Worm (Caenorhabditis elegans) whole organism, L1 larva: ENCODE data around the gene srh-276.

Experiments
- C04F5.9 ChIP-seq: sonication (generic microtip); optimal IDR thresholded peaks from 2 replicates; lab custom pipeline; 2016; ENCODE audit warnings: missing genetic modification characterization, missing compliant biosample characterization
- aha-1 ChIP-seq: fragments of 150-350 bp; optimal IDR thresholded peaks from 2 replicates; lab custom pipeline; 2014; ENCODE audit warnings: missing biosample characterization, missing genetic modification characterization
- elt-3 ChIP-seq, 6 experiments: fragments of 150-350 bp in 1 of 6; sonication (generic microtip); optimal IDR thresholded peaks; 2 replicates each; lab custom pipeline; 2017 to 2018; ENCODE audit warnings: missing biosample characterization in 6 of 6, missing genetic modification characterization in 6 of 6, inconsistent platforms in 1 of 6
- lin-15B ChIP-seq: fragments of 150-350 bp; sonication (generic microtip); optimal IDR thresholded peaks from 3 replicates; lab custom pipeline; 2014; ENCODE audit warnings: missing biosample characterization, missing genetic modification characterization
- ztf-11 ChIP-seq, 2 experiments: sonication (generic microtip); optimal IDR thresholded peaks; 2 replicates each; lab custom pipeline; 2016 to 2017; ENCODE audit warnings: missing genetic modification characterization in 2 of 2, missing biosample characterization in 1 of 2, missing compliant biosample characterization in 1 of 2

- TF ChIP-seq C04F5.9 (tag; lab: Kevin White, UChicago), result no peak
- no peak for TF ChIP-seq lin-15B (tag; lab: Kevin White, UChicago)
- no peak for TF ChIP-seq elt-3 (tag; optimal IDR thresholded peaks at IDR 0.05; lab: Kevin White, UChicago)
- no peak for TF ChIP-seq aha-1
- TF ChIP-seq ztf-11 (tag; optimal IDR thresholded peaks at IDR 0.05; lab: Kevin White, UChicago), result no peak
Measured at ce11 chrV:15480505-15481075, 48.6 kb upstream of the srh-276 start.
